Fruit fly (Drosophila melanogaster): ENCODE measurements around the gene Ubc7.

The Ubc7 gene

DNA sequence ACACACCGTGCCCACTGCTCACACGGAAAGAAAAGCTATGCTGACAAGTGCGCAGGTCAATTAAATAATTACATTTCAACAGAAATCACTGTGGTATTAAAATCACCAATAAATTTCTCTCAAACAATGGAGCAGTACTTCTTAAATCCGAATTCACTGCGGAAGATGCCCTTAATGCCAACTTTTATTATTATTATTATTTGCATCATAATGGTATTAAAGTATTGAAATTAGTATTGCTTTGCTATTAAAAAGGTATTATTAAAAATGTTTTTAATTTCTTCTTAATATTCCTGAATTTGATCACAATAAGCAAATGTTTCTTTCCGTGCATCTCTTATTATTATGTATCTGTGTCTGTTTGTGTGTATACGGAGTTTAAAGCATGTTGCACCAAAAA lies 13.5 kb upstream of the Ubc7 start:
- TF ChIP-seq kay (GFP tag; ENCODE audit: borderline replicate concordance) (no peak), CG11617 (GFP tag; optimal IDR thresholded peaks at IDR 0.05) (no peak), pad (GFP tag; optimal IDR thresholded peaks at IDR 0.05) (no peak), cic (GFP tag; optimal IDR thresholded peaks at IDR 0.05) (no peak)

DNA sequence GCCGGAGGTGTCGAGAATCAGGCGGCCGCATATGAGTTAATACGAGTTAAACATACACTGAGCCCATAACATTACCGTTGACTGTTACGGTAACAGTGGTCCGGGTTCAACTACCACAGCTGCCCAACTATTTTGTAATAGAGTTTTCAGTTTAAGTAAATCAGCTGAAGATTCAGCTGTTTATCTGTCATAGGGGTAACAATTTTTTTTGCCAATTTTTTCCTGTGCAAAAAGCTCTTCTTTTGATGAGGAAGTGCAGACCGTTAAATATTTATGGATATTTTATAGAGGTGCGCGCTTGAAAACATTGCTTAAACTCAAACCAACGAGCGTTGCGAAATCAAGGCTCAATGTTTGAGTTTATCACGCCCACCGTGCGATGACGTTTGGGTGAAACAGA lies 11.8 kb upstream of the Ubc7 start:
- TF ChIP-seq CG7045 (GFP tag; optimal IDR thresholded peaks at IDR 0.05) (no peak), pad (GFP tag; optimal IDR thresholded peaks at IDR 0.05) (no peak), toe (GFP tag; optimal IDR thresholded peaks at IDR 0.05) (peak; percentile 5), CG5204 (GFP tag; optimal IDR thresholded peaks at IDR 0.05) (peak; percentile 2), cic (GFP tag; optimal IDR thresholded peaks at IDR 0.05) (no peak), ovo (GFP tag; optimal IDR thresholded peaks at IDR 0.05) (no peak)

DNA sequence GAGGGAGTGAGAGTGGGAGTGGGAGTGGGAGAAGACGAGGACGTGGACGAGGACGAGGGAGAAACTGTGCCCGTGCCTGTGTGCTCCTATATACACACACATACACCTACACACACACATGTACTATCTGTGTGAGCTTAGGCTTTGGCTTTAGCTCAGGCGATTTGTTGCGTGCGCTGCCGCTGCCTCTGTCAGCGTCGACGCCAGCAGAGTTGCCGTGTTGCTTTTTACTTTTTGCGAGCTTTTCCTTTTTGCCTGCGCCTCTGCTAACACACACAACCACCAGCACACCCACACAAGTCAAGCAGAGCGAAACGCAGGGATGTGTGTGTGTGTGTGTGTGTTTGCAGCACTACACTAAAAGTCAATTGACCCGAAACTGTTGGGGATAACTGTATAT lies 11.3 kb upstream of the Ubc7 start:
- TF ChIP-seq Mnt (GFP tag; optimal IDR thresholded peaks at IDR 0.05) (no peak), Hr96 (GFP tag; optimal IDR thresholded peaks at IDR 0.05) (no peak), CG11617 (GFP tag; optimal IDR thresholded peaks at IDR 0.05) (no peak), cnc (optimal IDR thresholded peaks at IDR 0.05) (no peak), toe (GFP tag; optimal IDR thresholded peaks at IDR 0.05) (no peak), CG7101 (tag; optimal IDR thresholded peaks at IDR 0.05) (no peak), CG5204 (GFP tag; optimal IDR thresholded peaks at IDR 0.05) (no peak), CG7045 (GFP tag; optimal IDR thresholded peaks at IDR 0.05) (no peak), cic (GFP tag; optimal IDR thresholded peaks at IDR 0.05) (no peak), CG33017 (tag; optimal IDR thresholded peaks at IDR 0.05) (no peak), CG14711 (tag; optimal IDR thresholded peaks at IDR 0.05) (no peak), Crg-1 (GFP tag; optimal IDR thresholded peaks at IDR 0.05) (no peak), pad (GFP tag; optimal IDR thresholded peaks at IDR 0.05) (no peak), bab1 (GFP tag; optimal IDR thresholded peaks at IDR 0.05) (no peak), kay (GFP tag; ENCODE audit: borderline replicate concordance) (no peak), ovo (GFP tag; optimal IDR thresholded peaks at IDR 0.05) (no peak), CG1620 (GFP tag; optimal IDR thresholded peaks at IDR 0.05) (no peak), Clk (GFP tag; optimal IDR thresholded peaks at IDR 0.05) (no peak), tj (GFP tag; optimal IDR thresholded peaks at IDR 0.05) (no peak)

DNA sequence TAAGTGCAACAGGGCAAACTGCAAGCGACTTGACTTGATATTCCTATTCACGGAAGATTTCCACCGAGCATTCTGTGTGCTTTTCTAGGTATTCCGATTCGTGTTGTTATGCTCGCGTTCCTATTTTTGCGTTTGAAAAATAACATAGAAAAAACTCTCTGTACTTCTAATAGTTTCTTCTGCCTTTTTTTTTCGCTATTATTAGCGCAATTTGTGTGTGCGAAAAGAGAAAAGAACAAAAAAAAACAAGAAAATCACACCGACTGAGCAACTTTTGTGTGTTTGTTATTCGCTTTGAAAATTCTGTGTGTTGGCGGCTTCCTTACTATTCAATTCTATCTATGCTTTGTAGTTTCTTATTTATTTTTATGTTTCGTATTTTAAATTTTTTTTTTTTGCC lies 9.7 kb upstream of the Ubc7 start:
- TF ChIP-seq cnc (optimal IDR thresholded peaks at IDR 0.05) (no peak), CG7101 (tag; optimal IDR thresholded peaks at IDR 0.05) (no peak), CG14711 (tag; optimal IDR thresholded peaks at IDR 0.05) (no peak), ovo (GFP tag; optimal IDR thresholded peaks at IDR 0.05) (no peak), Hr96 (GFP tag; optimal IDR thresholded peaks at IDR 0.05) (no peak), cic (GFP tag; optimal IDR thresholded peaks at IDR 0.05) (no peak), Clk (GFP tag; optimal IDR thresholded peaks at IDR 0.05) (no peak)

DNA sequence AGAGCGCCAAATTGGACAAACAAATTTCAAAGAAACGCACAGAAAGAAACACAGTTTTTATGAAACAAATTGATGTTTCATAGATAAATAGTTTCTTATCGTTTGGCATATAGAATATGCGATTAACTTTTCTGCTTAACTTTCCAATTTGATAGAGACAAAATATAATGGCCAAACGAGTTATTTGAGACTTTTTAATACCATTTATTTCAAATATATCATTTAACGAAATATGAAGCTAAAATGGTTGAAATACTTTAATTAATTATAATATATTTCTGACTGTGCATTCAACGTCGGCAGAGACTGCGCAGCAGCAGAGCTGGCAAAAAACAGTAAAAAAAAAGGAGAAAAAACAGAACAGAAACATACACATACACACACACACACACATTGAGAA lies 7.9 kb upstream of the Ubc7 start:
- TF ChIP-seq Crg-1 (GFP tag; optimal IDR thresholded peaks at IDR 0.05) = no peak
- no peak for TF ChIP-seq CG33017 (tag; optimal IDR thresholded peaks at IDR 0.05)
- TF ChIP-seq cic (GFP tag; optimal IDR thresholded peaks at IDR 0.05) = no peak
- no peak for TF ChIP-seq CG1620 (GFP tag; optimal IDR thresholded peaks at IDR 0.05)
- no peak for TF ChIP-seq cnc (optimal IDR thresholded peaks at IDR 0.05)
- no peak for TF ChIP-seq CG7101 (tag; optimal IDR thresholded peaks at IDR 0.05)
- TF ChIP-seq CG5204 (GFP tag; optimal IDR thresholded peaks at IDR 0.05) = no peak
- TF ChIP-seq Clk (GFP tag; optimal IDR thresholded peaks at IDR 0.05) = no peak
- no peak for TF ChIP-seq CG14711 (tag; optimal IDR thresholded peaks at IDR 0.05)
- no peak for TF ChIP-seq CG11617 (GFP tag; optimal IDR thresholded peaks at IDR 0.05)
- TF ChIP-seq kay (GFP tag; ENCODE audit: borderline replicate concordance) = no peak
- TF ChIP-seq toe (GFP tag; optimal IDR thresholded peaks at IDR 0.05) = no peak
- no peak for TF ChIP-seq CG12768 (GFP tag; optimal IDR thresholded peaks at IDR 0.05)
- no peak for TF ChIP-seq Hr96 (GFP tag; optimal IDR thresholded peaks at IDR 0.05)
- no peak for TF ChIP-seq bab1 (GFP tag; optimal IDR thresholded peaks at IDR 0.05)
- peak; percentile 4 for TF ChIP-seq pad (GFP tag; optimal IDR thresholded peaks at IDR 0.05)
- peak; percentile 1 for TF ChIP-seq CG7045 (GFP tag; optimal IDR thresholded peaks at IDR 0.05)

DNA sequence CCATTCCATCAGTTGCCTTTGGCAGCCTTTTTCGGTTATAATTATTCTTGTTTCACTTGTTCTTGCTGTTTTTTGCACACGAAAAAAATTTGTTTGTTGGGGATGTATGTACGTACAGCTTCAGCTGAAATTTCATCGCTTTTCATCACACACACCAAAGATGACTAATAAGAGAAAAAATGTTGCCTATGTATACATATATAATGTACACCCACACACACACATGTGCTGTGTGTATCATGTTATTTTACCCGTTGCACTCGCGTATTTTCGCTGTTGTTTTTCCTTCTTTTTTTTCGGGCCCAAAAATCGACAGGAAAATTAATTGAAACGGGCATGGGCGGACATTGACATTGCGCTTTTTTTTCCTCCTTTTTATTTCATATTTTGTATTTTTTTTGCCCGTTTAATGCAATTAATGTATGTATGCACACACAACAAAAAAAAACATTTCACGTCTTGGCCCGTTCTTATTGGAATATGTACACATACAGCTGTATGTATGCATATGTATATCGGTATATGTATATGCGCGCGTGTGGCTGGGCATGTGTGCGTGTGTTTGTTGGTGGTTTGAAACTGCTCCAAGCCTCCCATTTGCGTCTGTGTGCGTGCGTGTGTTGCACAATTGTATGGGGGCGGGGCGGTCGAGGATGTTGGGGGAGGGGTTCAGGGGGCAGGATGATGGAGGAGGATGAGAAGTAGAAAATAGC lies 7.1 kb upstream of the Ubc7 start:
- no peak for TF ChIP-seq CG12768 (GFP tag; optimal IDR thresholded peaks at IDR 0.05)
- peak; percentile 23 for TF ChIP-seq ovo (GFP tag; optimal IDR thresholded peaks at IDR 0.05)
- TF ChIP-seq Hr96 (GFP tag; optimal IDR thresholded peaks at IDR 0.05) = no peak
- TF ChIP-seq CG1620 (GFP tag; optimal IDR thresholded peaks at IDR 0.05) = no peak
- no peak for TF ChIP-seq tj (GFP tag; optimal IDR thresholded peaks at IDR 0.05)
- TF ChIP-seq pad (GFP tag; optimal IDR thresholded peaks at IDR 0.05) = peak; percentile 29
- TF ChIP-seq CG7045 (GFP tag; optimal IDR thresholded peaks at IDR 0.05) = no peak
- peak; percentile 91 for TF ChIP-seq kay (GFP tag; ENCODE audit: borderline replicate concordance)

DNA sequence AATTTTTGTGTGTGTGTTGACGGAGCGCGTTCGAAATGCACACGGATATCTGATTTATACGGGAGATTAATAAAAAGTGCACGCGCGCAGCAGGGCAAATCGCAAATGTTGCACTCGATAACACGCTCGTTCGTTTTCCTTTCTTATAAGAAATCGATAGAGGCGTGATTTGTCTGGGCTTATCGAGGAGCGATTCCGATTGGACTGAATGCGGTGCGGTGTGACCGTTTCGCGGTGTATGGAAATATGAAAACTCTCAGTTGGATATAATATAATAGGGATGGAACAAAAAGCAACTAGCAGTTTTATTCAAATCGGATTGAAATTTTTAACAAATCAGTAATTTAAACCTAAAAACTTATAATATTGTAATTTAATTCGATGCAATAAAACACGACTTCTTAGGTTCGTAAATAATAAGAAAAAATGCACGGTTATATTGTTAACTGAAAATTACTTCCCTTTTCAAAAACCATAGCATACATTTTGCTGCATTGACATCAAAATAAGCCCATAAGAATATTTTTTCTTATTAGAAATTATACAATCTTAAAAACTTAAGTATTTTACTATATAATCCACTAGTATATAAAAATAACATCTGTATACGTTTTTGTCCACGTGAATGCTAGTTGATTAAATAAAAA lies 6.3 kb upstream of the Ubc7 start, which contains the start of gene CanA-14F:
Gene CanA-14F, minus strand, starts transcription at position 152 of the 647 bp plus-strand sequence.
- no peak for TF ChIP-seq CG33017 (tag; optimal IDR thresholded peaks at IDR 0.05)
- TF ChIP-seq CG7045 (GFP tag; optimal IDR thresholded peaks at IDR 0.05) = no peak
- TF ChIP-seq CG5204 (GFP tag; optimal IDR thresholded peaks at IDR 0.05) = no peak
- peak; percentile 45 for TF ChIP-seq CG1620 (GFP tag; optimal IDR thresholded peaks at IDR 0.05)
- no peak for TF ChIP-seq Hr96 (GFP tag; optimal IDR thresholded peaks at IDR 0.05)
- peak; percentile 8 for TF ChIP-seq CG7101 (tag; optimal IDR thresholded peaks at IDR 0.05)
- TF ChIP-seq bab1 (GFP tag; optimal IDR thresholded peaks at IDR 0.05) = peak; percentile 50
- TF ChIP-seq Mnt (GFP tag; optimal IDR thresholded peaks at IDR 0.05) = peak; percentile 33
- peak; percentile 14 for TF ChIP-seq cic (GFP tag; optimal IDR thresholded peaks at IDR 0.05)

All from whole organism, adult.